Fruit fly (Drosophila melanogaster): ENCODE data around the gene S6KL.
A peak's percentile ranks its signal among the peaks of the same experiment; 100 is the strongest.

The S6KL gene

dm6 chrX:18773817-18774216 lies 14.4 kb upstream of the S6KL start, which contains the start of gene CCKLR-17D3:
Gene CCKLR-17D3, minus strand, starts transcription at chrX:18774027.
- TF ChIP-seq CG9705 (GFP tag; optimal IDR thresholded peaks at IDR 0.05) = no peak
- no peak for TF ChIP-seq fru (GFP tag; optimal IDR thresholded peaks at IDR 0.05)
- TF ChIP-seq rgr (GFP tag; optimal IDR thresholded peaks at IDR 0.05) = no peak
- TF ChIP-seq sage (GFP tag; optimal IDR thresholded peaks at IDR 0.05) = no peak
- no peak for TF ChIP-seq Vsx2 (GFP tag; optimal IDR thresholded peaks at IDR 0.05; ENCODE audit: partially characterized antibody)
- TF ChIP-seq Jra (GFP tag; optimal IDR thresholded peaks at IDR 0.05) = no peak
- TF ChIP-seq Mio (GFP tag; optimal IDR thresholded peaks at IDR 0.05) = no peak
- no peak for TF ChIP-seq dl (GFP tag; optimal IDR thresholded peaks at IDR 0.05; ENCODE audit: insufficient read depth in 1 of 2, partially characterized antibody in 2 of 2)
- TF ChIP-seq foxo (GFP tag; optimal IDR thresholded peaks at IDR 0.05) = no peak
- TF ChIP-seq N (GFP tag; optimal IDR thresholded peaks at IDR 0.05) = no peak
- no peak for TF ChIP-seq Myc (optimal IDR thresholded peaks at IDR 0.05)
- TF ChIP-seq usp (GFP tag; optimal IDR thresholded peaks at IDR 0.05) = no peak
- TF ChIP-seq sv (GFP tag; optimal IDR thresholded peaks at IDR 0.05) = no peak
- no peak for TF ChIP-seq h (GFP tag; optimal IDR thresholded peaks at IDR 0.05)

DNA sequence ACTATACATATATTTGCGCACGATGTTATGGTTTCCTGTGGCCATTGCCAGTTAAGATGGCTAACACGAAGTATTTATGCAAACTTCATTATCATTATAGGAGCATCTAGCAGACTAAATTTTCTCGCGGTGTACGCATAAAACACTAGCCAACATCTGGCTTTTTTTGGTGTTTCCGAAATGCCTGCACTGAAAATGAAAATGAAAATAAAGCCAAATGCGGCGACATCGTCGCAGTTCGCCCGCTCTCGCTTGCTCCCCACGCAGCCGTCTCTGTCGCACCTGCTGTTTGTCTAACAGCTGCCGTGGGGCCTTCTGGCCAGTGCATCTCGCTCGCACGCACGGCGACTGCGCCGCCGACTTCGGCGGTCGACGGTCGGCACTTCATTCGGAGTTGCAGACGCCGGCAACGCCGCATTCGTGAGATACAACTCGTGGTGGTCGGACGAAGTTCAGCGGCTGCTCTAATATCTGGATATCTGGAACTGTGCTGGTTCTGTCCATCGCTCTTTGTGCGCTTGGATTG lies 13.4 kb upstream of the S6KL start, which contains the start of gene CG6891:
Gene CG6891 (plus strand): TSS at position 411 of the 526 bp plus-strand sequence.
- TF ChIP-seq ey (GFP tag; optimal IDR thresholded peaks at IDR 0.05) (peak; percentile 48), usp (GFP tag; optimal IDR thresholded peaks at IDR 0.05) (no peak), sage (GFP tag; optimal IDR thresholded peaks at IDR 0.05) (no peak), CG9705 (GFP tag; optimal IDR thresholded peaks at IDR 0.05) (peak; percentile 21), CrebA (GFP tag; optimal IDR thresholded peaks at IDR 0.05; ENCODE audit: borderline replicate concordance) (no peak), Jra (GFP tag; optimal IDR thresholded peaks at IDR 0.05) (no peak), sv (GFP tag; optimal IDR thresholded peaks at IDR 0.05) (no peak), Dif (GFP tag; optimal IDR thresholded peaks at IDR 0.05; ENCODE audit: partially characterized antibody) (peak; percentile 13), fru (GFP tag; optimal IDR thresholded peaks at IDR 0.05) (peak; percentile 21), Myc (optimal IDR thresholded peaks at IDR 0.05) (peak; percentile 82), br (GFP tag; optimal IDR thresholded peaks at IDR 0.05) (no peak), psq (GFP tag; optimal IDR thresholded peaks at IDR 0.05) (no peak), OdsH (GFP tag; optimal IDR thresholded peaks at IDR 0.05) (no peak), Abd-B (GFP tag; optimal IDR thresholded peaks at IDR 0.05) (no peak), Hnf4 (GFP tag; optimal IDR thresholded peaks at IDR 0.05) (peak; percentile 6), Rel (GFP tag; optimal IDR thresholded peaks at IDR 0.05) (no peak), Rel (tag; optimal IDR thresholded peaks at IDR 0.05) (peak; percentile 33), Sp1 (GFP tag; optimal IDR thresholded peaks at IDR 0.05) (peak; percentile 51), CG32264 (GFP tag; optimal IDR thresholded peaks at IDR 0.05) (no peak), dsf (GFP tag; optimal IDR thresholded peaks at IDR 0.05; ENCODE audit: borderline replicate concordance) (no peak), HLH106 (tag; optimal IDR thresholded peaks at IDR 0.05) (peak; percentile 52), h (GFP tag; optimal IDR thresholded peaks at IDR 0.05) (peak; percentile 28), N (GFP tag; optimal IDR thresholded peaks at IDR 0.05) (no peak), Hr83 (GFP tag; optimal IDR thresholded peaks at IDR 0.05; ENCODE audit: poor library complexity, severe bottlenecking) (no peak), Mio (GFP tag; optimal IDR thresholded peaks at IDR 0.05) (no peak), GATAd (GFP tag; optimal IDR thresholded peaks at IDR 0.05) (no peak), Vsx2 (GFP tag; optimal IDR thresholded peaks at IDR 0.05; ENCODE audit: partially characterized antibody) (no peak), jim (GFP tag; optimal IDR thresholded peaks at IDR 0.05) (no peak), tai (GFP tag; optimal IDR thresholded peaks at IDR 0.05) (no peak), brk (GFP tag; optimal IDR thresholded peaks at IDR 0.05) (no peak), pan (optimal IDR thresholded peaks at IDR 0.05) (no peak), dl (GFP tag; optimal IDR thresholded peaks at IDR 0.05; ENCODE audit: insufficient read depth in 1 of 2, partially characterized antibody in 2 of 2) (no peak), rgr (GFP tag; optimal IDR thresholded peaks at IDR 0.05) (peak; percentile 3), foxo (GFP tag; optimal IDR thresholded peaks at IDR 0.05) (peak in 1 of 2 experiments; percentile 40), dmrt93B (GFP tag; optimal IDR thresholded peaks at IDR 0.05) (peak; percentile 9), Hr78 (GFP tag; optimal IDR thresholded peaks at IDR 0.05) (no peak), lola (GFP tag; optimal IDR thresholded peaks at IDR 0.05) (no peak), Dfd (GFP tag; optimal IDR thresholded peaks at IDR 0.05) (no peak), woc (GFP tag; optimal IDR thresholded peaks at IDR 0.05) (peak; percentile 58)
